Worm (Caenorhabditis elegans): ENCODE data around the gene C39B10.1.

DNA sequence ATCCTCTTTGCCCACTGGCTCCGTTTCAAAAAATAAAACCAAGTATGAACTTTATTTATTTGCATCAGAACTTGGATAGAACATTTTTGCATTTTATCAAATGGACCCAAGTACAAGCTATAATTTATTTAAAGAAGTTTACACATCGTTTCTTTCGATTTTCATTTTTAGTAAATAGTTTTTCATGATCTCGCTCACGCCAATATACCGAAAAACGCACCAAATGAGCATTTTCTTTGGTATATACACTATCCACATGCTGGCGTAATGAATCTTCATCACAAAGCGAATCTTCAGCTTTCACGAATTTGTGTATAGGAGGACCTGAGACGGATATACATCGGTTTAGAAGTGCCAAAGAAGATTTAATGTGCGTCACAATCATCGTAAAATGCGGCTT is 13.1 kb upstream of the C39B10.1 start, which contains the start of gene C39B10.7:
- TF ChIP-seq nhr-25 (tag; optimal IDR thresholded peaks at IDR 0.05) (no peak), nhr-129 (tag; optimal IDR thresholded peaks at IDR 0.05) (no peak), fos-1 (tag; optimal IDR thresholded peaks at IDR 0.05) (no peak), lin-13 (GFP tag; optimal IDR thresholded peaks at IDR 0.05) (no peak), nhr-23 (tag; optimal IDR thresholded peaks at IDR 0.05) (no peak), nhr-21 (tag; optimal IDR thresholded peaks at IDR 0.05) (no peak)

Data from whole organism, L2 larva.